Worm (Caenorhabditis elegans): ENCODE results near the gene K02C4.3.
A peak's percentile ranks its signal among the peaks of the same experiment; 100 is the strongest.

K02C4.3 gene

ce11 chrII:8071801-8072544 is 14.7 kb downstream of the K02C4.3 start:
- TF ChIP-seq him-1 (tag; optimal IDR thresholded peaks at IDR 0.05): peak; percentile 31
- no peak for TF ChIP-seq dao-5 (tag; optimal IDR thresholded peaks at IDR 0.05)

ce11 chrII:8071012-8071625 is 15.5 kb downstream of the K02C4.3 start:
- TF ChIP-seq dao-5 (tag; optimal IDR thresholded peaks at IDR 0.05): no peak
- TF ChIP-seq him-1 (tag; optimal IDR thresholded peaks at IDR 0.05): no peak
- no peak for TF ChIP-seq W03F9.2 (tag; optimal IDR thresholded peaks at IDR 0.05)

ce11 chrII:8065985-8066384 is 20.7 kb downstream of the K02C4.3 start, which contains the start of gene pdha-1:
Gene pdha-1 (plus strand): TSS chrII:8066285.
- TF ChIP-seq W03F9.2 (tag; optimal IDR thresholded peaks at IDR 0.05) (no peak), dao-5 (tag; optimal IDR thresholded peaks at IDR 0.05) (no peak), him-1 (tag; optimal IDR thresholded peaks at IDR 0.05) (no peak)

- peak; percentile 66 for TF ChIP-seq W03F9.2 (tag; optimal IDR thresholded peaks at IDR 0.05)
- TF ChIP-seq dao-5 (tag; optimal IDR thresholded peaks at IDR 0.05): no peak
- TF ChIP-seq him-1 (tag; optimal IDR thresholded peaks at IDR 0.05): no peak
Measured at ce11 chrII:8062334-8062791, 24.3 kb downstream of the K02C4.3 start, which contains the start of gene ufd-2. Gene ufd-2 (plus strand): TSS chrII:8062741.

ce11 chrII:8059532-8059931 is 27.1 kb downstream of the K02C4.3 start:
- TF ChIP-seq him-1 (tag; optimal IDR thresholded peaks at IDR 0.05) (no peak), dao-5 (tag; optimal IDR thresholded peaks at IDR 0.05) (no peak), W03F9.2 (tag; optimal IDR thresholded peaks at IDR 0.05) (no peak)

- TF ChIP-seq him-1 (tag; optimal IDR thresholded peaks at IDR 0.05) (no peak), dao-5 (tag; optimal IDR thresholded peaks at IDR 0.05) (no peak), W03F9.2 (tag; optimal IDR thresholded peaks at IDR 0.05) (no peak)
Measured at ce11 chrII:8058769-8059168, 27.9 kb downstream of the K02C4.3 start, which contains the start of gene T05H10.8. Gene T05H10.8 (plus strand): TSS chrII:8059069.

- TF ChIP-seq W03F9.2 (tag; optimal IDR thresholded peaks at IDR 0.05): no peak
- TF ChIP-seq dao-5 (tag; optimal IDR thresholded peaks at IDR 0.05): no peak
Measured at ce11 chrII:8057911-8058310, 28.7 kb downstream of the K02C4.3 start.

- TF ChIP-seq dao-5 (tag; optimal IDR thresholded peaks at IDR 0.05) (no peak), W03F9.2 (tag; optimal IDR thresholded peaks at IDR 0.05) (no peak), him-1 (tag; optimal IDR thresholded peaks at IDR 0.05) (no peak)
Measured at ce11 chrII:8052850-8053249, 33.8 kb downstream of the K02C4.3 start, which contains the start of gene T05H10.4. Gene T05H10.4 (plus strand): TSS chrII:8053150.

ce11 chrII:8052172-8052571 is 34.5 kb downstream of the K02C4.3 start:
- TF ChIP-seq W03F9.2 (tag; optimal IDR thresholded peaks at IDR 0.05) (no peak), dao-5 (tag; optimal IDR thresholded peaks at IDR 0.05) (no peak), him-1 (tag; optimal IDR thresholded peaks at IDR 0.05) (no peak)

ce11 chrII:8051330-8051729 is 35.3 kb downstream of the K02C4.3 start:
- no peak for TF ChIP-seq him-1 (tag; optimal IDR thresholded peaks at IDR 0.05)
- no peak for TF ChIP-seq dao-5 (tag; optimal IDR thresholded peaks at IDR 0.05)
- TF ChIP-seq W03F9.2 (tag; optimal IDR thresholded peaks at IDR 0.05): no peak

ce11 chrII:8050477-8050876 is 36.2 kb downstream of the K02C4.3 start, which contains the start of gene mtre-1:
Gene mtre-1 (minus strand): TSS chrII:8050577.
- no peak for TF ChIP-seq him-1 (tag; optimal IDR thresholded peaks at IDR 0.05)
- TF ChIP-seq W03F9.2 (tag; optimal IDR thresholded peaks at IDR 0.05): no peak
- no peak for TF ChIP-seq dao-5 (tag; optimal IDR thresholded peaks at IDR 0.05)

ce11 chrII:8047264-8047663 is 39.4 kb downstream of the K02C4.3 start, which contains the start of gene apn-1:
Gene apn-1 (plus strand): TSS chrII:8047564.
- TF ChIP-seq him-1 (tag; optimal IDR thresholded peaks at IDR 0.05): no peak
- no peak for TF ChIP-seq dao-5 (tag; optimal IDR thresholded peaks at IDR 0.05)
- no peak for TF ChIP-seq W03F9.2 (tag; optimal IDR thresholded peaks at IDR 0.05)

- TF ChIP-seq him-1 (tag; optimal IDR thresholded peaks at IDR 0.05) (no peak), W03F9.2 (tag; optimal IDR thresholded peaks at IDR 0.05) (no peak), dao-5 (tag; optimal IDR thresholded peaks at IDR 0.05) (no peak)
Measured at ce11 chrII:8042289-8042688, 44.4 kb downstream of the K02C4.3 start, which contains the start of gene T05H10.1. Gene T05H10.1 (plus strand): TSS chrII:8042589.

ce11 chrII:8041642-8042041 is 45.0 kb downstream of the K02C4.3 start:
- TF ChIP-seq him-1 (tag; optimal IDR thresholded peaks at IDR 0.05): no peak
- peak; percentile 38 for TF ChIP-seq W03F9.2 (tag; optimal IDR thresholded peaks at IDR 0.05)

Data from whole organism, L4/young adult.